Fruit fly (Drosophila melanogaster): ENCODE measurements around the gene Slc25A46b.

Slc25A46b gene

DNA sequence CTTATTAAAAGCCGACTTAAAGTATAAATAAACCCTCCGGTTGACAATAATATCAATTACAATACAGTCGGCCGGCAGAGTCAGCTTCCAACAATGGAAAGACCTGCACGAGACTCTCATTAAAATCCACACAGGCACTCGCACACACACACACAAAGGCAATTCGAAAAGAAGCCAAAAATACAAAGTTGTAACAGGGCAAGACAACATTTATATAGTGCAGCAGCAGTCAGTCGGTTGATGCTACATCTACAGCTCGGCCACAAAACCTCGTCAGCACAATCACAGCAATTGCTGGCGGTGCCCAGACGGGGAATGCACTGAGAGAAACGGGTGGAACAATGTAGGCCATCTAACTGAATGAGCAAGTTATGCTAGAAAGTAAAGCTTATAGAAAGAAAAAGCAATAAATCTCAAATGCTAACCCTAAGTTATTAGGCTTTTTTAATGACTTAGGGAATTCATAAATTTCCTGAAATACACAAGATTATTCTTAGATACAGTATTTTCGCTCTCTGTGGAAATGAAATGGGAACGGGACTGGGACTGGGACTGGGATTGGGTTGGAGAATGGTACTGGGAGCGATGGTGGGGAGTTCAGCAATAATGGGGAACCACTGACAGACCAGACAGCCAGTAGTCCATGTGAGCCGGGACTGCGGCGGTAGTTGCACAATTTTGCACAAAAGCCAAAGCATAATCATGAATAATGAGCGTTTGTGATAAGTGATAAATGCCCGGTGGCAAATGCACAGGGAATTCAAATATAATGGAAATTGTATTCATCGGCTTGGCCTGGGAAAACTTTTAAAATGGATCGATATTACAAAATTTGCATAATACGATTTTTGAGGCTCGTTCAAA is 25.2 kb downstream of the Slc25A46b start (continued):
- TF ChIP-seq CG16815 (GFP tag; optimal IDR thresholded peaks at IDR 0.05) = peak; percentile 5
- TF ChIP-seq Ets65A (GFP tag) = peak; percentile 94
- no peak for TF ChIP-seq NK7.1 (GFP tag; optimal IDR thresholded peaks at IDR 0.05)
- peak; percentile 46; the same call in 1 of the 2 replicates for TF ChIP-seq CG31224 (GFP tag; IDR thresholded peaks at IDR 0.05)
- TF ChIP-seq Med (GFP tag) = peak; percentile 92
- peak; percentile 57 for TF ChIP-seq Hsf (GFP tag; optimal IDR thresholded peaks at IDR 0.05)
- no peak for TF ChIP-seq ftz-f1 (GFP tag; optimal IDR thresholded peaks at IDR 0.05)
- TF ChIP-seq mirr (GFP tag; optimal IDR thresholded peaks at IDR 0.05) = no peak
- peak; percentile 10 for TF ChIP-seq vfl (GFP tag; optimal IDR thresholded peaks at IDR 0.05)
- TF ChIP-seq CrebB (tag; optimal IDR thresholded peaks at IDR 0.05) = no peak
- TF ChIP-seq fd64A (GFP tag; optimal IDR thresholded peaks at IDR 0.05) = no peak
- no peak for TF ChIP-seq Dp (GFP tag; optimal IDR thresholded peaks at IDR 0.05)
- no peak for TF ChIP-seq CG14710 (tag; optimal IDR thresholded peaks at IDR 0.05)
- no peak for TF ChIP-seq Jarid2 (GFP tag; optimal IDR thresholded peaks at IDR 0.05)
- TF ChIP-seq peb (GFP tag; IDR thresholded peaks at IDR 0.05) = no peak
- no peak for TF ChIP-seq Atf3 (GFP tag; optimal IDR thresholded peaks at IDR 0.05)
- TF ChIP-seq btn (GFP tag; optimal IDR thresholded peaks at IDR 0.05) = peak; percentile 7
- TF ChIP-seq CG30403 (GFP tag; optimal IDR thresholded peaks at IDR 0.05) = peak; percentile 43
- TF ChIP-seq CG15479 (GFP tag; optimal IDR thresholded peaks at IDR 0.05) = no peak
- TF ChIP-seq CG6254 (GFP tag; optimal IDR thresholded peaks at IDR 0.05) = peak; percentile 23
- peak; percentile 12 for TF ChIP-seq CG12155 (GFP tag; optimal IDR thresholded peaks at IDR 0.05)
- TF ChIP-seq CG17912 (GFP tag; optimal IDR thresholded peaks at IDR 0.05) = no peak
- no peak for TF ChIP-seq Mad (GFP tag; optimal IDR thresholded peaks at IDR 0.05)
- TF ChIP-seq CG9797 (GFP tag; optimal IDR thresholded peaks at IDR 0.05) = no peak
- TF ChIP-seq CG14441 (GFP tag; IDR thresholded peaks at IDR 0.05) = 0 out of 2 replicates have a peak, but pooled peaks have one; percentile 39
- peak; percentile 60 for TF ChIP-seq CG4820 (GFP tag; optimal IDR thresholded peaks at IDR 0.05)
- no peak for TF ChIP-seq Lim3 (GFP tag; IDR thresholded peaks at IDR 0.05)
- TF ChIP-seq tap (tag; optimal IDR thresholded peaks at IDR 0.05) = peak; percentile 14
- peak; percentile 57 for TF ChIP-seq CG2120 (GFP tag; optimal IDR thresholded peaks at IDR 0.05)
- 0 out of 2 replicates have a peak, but pooled peaks have one; percentile 16 for TF ChIP-seq ap (GFP tag; IDR thresholded peaks at IDR 0.05)
- TF ChIP-seq dysf (GFP tag; IDR thresholded peaks at IDR 0.05) = peak; percentile 45; the same call in 2 of the 3 replicates
- no peak for TF ChIP-seq Gsc (GFP tag; IDR thresholded peaks at IDR 0.05)
- no peak for TF ChIP-seq MESR4 (GFP tag; optimal IDR thresholded peaks at IDR 0.05)
- TF ChIP-seq CG9932 (GFP tag; IDR thresholded peaks at IDR 0.05) = no peak
- TF ChIP-seq HLH3B (GFP tag; IDR thresholded peaks at IDR 0.05) = peak; percentile 50; the same call in 1 of the 2 replicates
- no peak for TF ChIP-seq CG2202 (tag; optimal IDR thresholded peaks at IDR 0.05)
- TF ChIP-seq CG7928 (GFP tag; optimal IDR thresholded peaks at IDR 0.05) = no peak
- TF ChIP-seq CG30020 (tag; optimal IDR thresholded peaks at IDR 0.05) = no peak
- peak; percentile 7 for TF ChIP-seq ewg (GFP tag; optimal IDR thresholded peaks at IDR 0.05)
- peak; percentile 68 for TF ChIP-seq ind (GFP tag; optimal IDR thresholded peaks at IDR 0.05)
- peak; percentile 63 for TF ChIP-seq CG7839 (tag; optimal IDR thresholded peaks at IDR 0.05)
- no peak for TF ChIP-seq CG10959 (GFP tag; IDR thresholded peaks at IDR 0.05)
- TF ChIP-seq bab2 (GFP tag; optimal IDR thresholded peaks at IDR 0.05) = peak; percentile 20
- peak; percentile 49 for TF ChIP-seq grau (tag; optimal IDR thresholded peaks at IDR 0.05)
- no peak for TF ChIP-seq CG31365 (tag; optimal IDR thresholded peaks at IDR 0.05)
- no peak for TF ChIP-seq CG16813 (GFP tag; IDR thresholded peaks at IDR 0.05; ENCODE audit: partially characterized antibody)
- peak; percentile 10 for TF ChIP-seq CG9609 (GFP tag; optimal IDR thresholded peaks at IDR 0.05)
- peak; percentile 64 for TF ChIP-seq Xrp1 (GFP tag; IDR thresholded peaks at IDR 0.05)
- TF ChIP-seq Lhr (GFP tag; optimal IDR thresholded peaks at IDR 0.05) = no peak
- TF ChIP-seq CG11695 (GFP tag; IDR thresholded peaks at IDR 0.05) = peak; percentile 59; the same call in 1 of the 3 replicates

All from whole organism, embryonic.